Fruit fly (Drosophila melanogaster): ENCODE measurements around the gene nrv2.

The nrv2 gene

dm6 chr2L:6821631-6822030 lies 23.0 kb upstream of the nrv2 start, which contains the start of gene sens-2 (continued):
- TF ChIP-seq nau (GFP tag; optimal IDR thresholded peaks at IDR 0.05) (peak; percentile 9), Drgx (GFP tag; IDR thresholded peaks at IDR 0.05) (no peak), MESR4 (GFP tag; optimal IDR thresholded peaks at IDR 0.05) (no peak), esg (GFP tag; conservative IDR thresholded peaks at IDR 0.05) (no peak), NC2β (GFP tag; optimal IDR thresholded peaks at IDR 0.05) (no peak), CG10462 (GFP tag; optimal IDR thresholded peaks at IDR 0.05) (no peak), CG14050 (GFP tag; IDR thresholded peaks at IDR 0.05) (no peak), sr (GFP tag; IDR thresholded peaks at IDR 0.05) (no peak), CG11723 (GFP tag; optimal IDR thresholded peaks at IDR 0.05) (no peak), fd102C (GFP tag; optimal IDR thresholded peaks at IDR 0.05) (no peak), CG13123 (GFP tag; optimal IDR thresholded peaks at IDR 0.05) (no peak), jumu (GFP tag; optimal IDR thresholded peaks at IDR 0.05) (no peak), croc (GFP tag; conservative IDR thresholded peaks at IDR 0.05) (no peak), CG10959 (GFP tag; IDR thresholded peaks at IDR 0.05) (no peak), tap (tag; optimal IDR thresholded peaks at IDR 0.05) (no peak), Fer1 (GFP tag; optimal IDR thresholded peaks at IDR 0.05) (peak; percentile 0), zfh1 (GFP tag; IDR thresholded peaks at IDR 0.05) (no peak), dmrt99B (tag; optimal IDR thresholded peaks at IDR 0.05) (no peak), CG14014 (GFP tag; IDR thresholded peaks at IDR 0.05) (peak; percentile 9; the same call in 1 of the 2 replicates), CG1792 (GFP tag; optimal IDR thresholded peaks at IDR 0.05) (no peak), CG1233 (GFP tag; optimal IDR thresholded peaks at IDR 0.05) (no peak), bab2 (GFP tag; optimal IDR thresholded peaks at IDR 0.05) (no peak), jigr1 (GFP tag; IDR thresholded peaks at IDR 0.05) (no peak), dmrt11E (tag; optimal IDR thresholded peaks at IDR 0.05) (no peak), chif (GFP tag; optimal IDR thresholded peaks at IDR 0.05) (no peak), BEAF-32 (GFP tag; optimal IDR thresholded peaks at IDR 0.05) (no peak), CG12391 (tag; optimal IDR thresholded peaks at IDR 0.05) (no peak), CG13296 (GFP tag; optimal IDR thresholded peaks at IDR 0.05) (no peak), D19B (GFP tag; optimal IDR thresholded peaks at IDR 0.05) (no peak), CG42726 (GFP tag; IDR thresholded peaks at IDR 0.05; ENCODE audit: partially characterized antibody) (no peak), Camta (GFP tag; optimal IDR thresholded peaks at IDR 0.05) (no peak), so (GFP tag; IDR thresholded peaks at IDR 0.05) (no peak; the same call in 2 of the 3 replicates), CG1603 (tag; optimal IDR thresholded peaks at IDR 0.05) (peak; percentile 73), CG32772 (GFP tag; IDR thresholded peaks at IDR 0.05) (no peak), ftz-f1 (GFP tag; optimal IDR thresholded peaks at IDR 0.05) (peak; percentile 69), CG30020 (tag; optimal IDR thresholded peaks at IDR 0.05) (no peak), z (GFP tag; IDR thresholded peaks at IDR 0.05) (peak; percentile 87), CG4730 (GFP tag; IDR thresholded peaks at IDR 0.05) (no peak), CG5245 (GFP tag; optimal IDR thresholded peaks at IDR 0.05) (no peak), CG7271 (tag; optimal IDR thresholded peaks at IDR 0.05) (no peak), CG2712 (tag; optimal IDR thresholded peaks at IDR 0.05) (no peak), slp2 (GFP tag; optimal IDR thresholded peaks at IDR 0.05) (no peak), Six4 (GFP tag; optimal IDR thresholded peaks at IDR 0.05) (no peak), lmd (GFP tag; IDR thresholded peaks at IDR 0.05) (no peak), vfl (GFP tag; optimal IDR thresholded peaks at IDR 0.05) (no peak), CG7786 (GFP tag; optimal IDR thresholded peaks at IDR 0.05) (no peak), eve (GFP tag; optimal IDR thresholded peaks at IDR 0.05) (no peak), Elba2 (GFP tag; optimal IDR thresholded peaks at IDR 0.05) (no peak), CG3847 (GFP tag; IDR thresholded peaks at IDR 0.05) (no peak), nom (GFP tag; optimal IDR thresholded peaks at IDR 0.05) (no peak), oc (tag; optimal IDR thresholded peaks at IDR 0.05) (peak; percentile 80), hbn (GFP tag; IDR thresholded peaks at IDR 0.05; ENCODE audit: partially characterized antibody) (no peak), CG4404 (GFP tag; IDR thresholded peaks at IDR 0.05) (no peak)
